Fruit fly (Drosophila melanogaster): ENCODE measurements around the gene CG6048.

DNA sequence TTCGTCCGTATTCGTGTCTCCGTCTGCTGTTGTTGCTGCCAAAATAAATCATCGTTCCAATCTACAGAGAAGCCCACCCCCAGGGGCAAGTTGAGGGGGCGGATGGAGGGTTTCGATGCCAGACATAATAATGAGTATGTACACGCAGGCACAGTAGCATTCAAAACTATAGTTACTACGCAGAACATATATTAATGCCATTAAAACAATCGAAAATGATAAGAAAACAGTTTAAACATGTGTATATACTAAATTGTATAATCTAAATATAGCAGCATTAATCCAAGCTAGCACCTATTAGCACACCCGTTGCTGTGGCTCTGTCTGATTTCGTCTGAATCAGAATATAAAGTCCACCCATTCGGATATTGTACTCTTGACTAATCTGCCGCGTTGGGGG is 28.5 kb downstream of the CG6048 start:
- TF ChIP-seq cic (GFP tag; optimal IDR thresholded peaks at IDR 0.05) (no peak), CG11617 (GFP tag; optimal IDR thresholded peaks at IDR 0.05) (no peak), CG1620 (GFP tag; optimal IDR thresholded peaks at IDR 0.05) (no peak), Crg-1 (GFP tag; optimal IDR thresholded peaks at IDR 0.05) (no peak), kay (GFP tag; ENCODE audit: borderline replicate concordance) (no peak), Clk (GFP tag; optimal IDR thresholded peaks at IDR 0.05) (no peak), CG12768 (GFP tag; optimal IDR thresholded peaks at IDR 0.05) (no peak), pad (GFP tag; optimal IDR thresholded peaks at IDR 0.05) (no peak), CG7101 (tag; optimal IDR thresholded peaks at IDR 0.05) (no peak), Mnt (GFP tag; optimal IDR thresholded peaks at IDR 0.05) (no peak)

Data from whole organism, adult.